Worm (Caenorhabditis elegans): ENCODE results near the gene srj-49.

DNA sequence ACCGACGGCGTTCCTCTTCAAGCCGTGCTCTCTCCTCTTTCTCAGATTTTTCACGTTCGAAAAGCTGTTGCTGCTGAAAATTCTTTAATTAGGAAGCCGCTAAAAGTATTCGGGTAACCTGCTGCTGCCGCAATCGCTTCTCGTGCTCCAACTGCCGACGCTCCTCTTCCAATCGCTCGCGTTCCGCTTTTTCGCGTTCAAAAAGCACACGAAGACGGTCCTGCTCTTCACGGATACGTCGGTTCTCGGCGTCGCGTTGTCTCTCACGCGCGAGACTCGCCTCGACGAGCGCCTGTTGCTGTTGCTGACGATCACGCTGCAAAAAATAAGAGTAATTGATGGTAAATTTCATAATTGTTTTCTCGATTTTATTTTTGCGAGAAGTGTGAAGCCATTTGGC lies 47.5 kb downstream of the srj-49 start:
- no peak for TF ChIP-seq unc-130 (GFP tag; optimal IDR thresholded peaks at IDR 0.05)
- TF ChIP-seq him-1 (tag; optimal IDR thresholded peaks at IDR 0.05): no peak
- TF ChIP-seq sptf-2 (GFP tag; optimal IDR thresholded peaks at IDR 0.05): no peak
- TF ChIP-seq nhr-90 (tag; optimal IDR thresholded peaks at IDR 0.05): no peak
- no peak for TF ChIP-seq aptf-3 (GFP tag; IDR thresholded peaks at IDR 0.05)
- no peak for TF ChIP-seq zim-3 (tag; optimal IDR thresholded peaks at IDR 0.05)
- no peak for TF ChIP-seq nfya-1 (tag; optimal IDR thresholded peaks at IDR 0.05; ENCODE audit: borderline replicate concordance, insufficient read depth)
